Worm (Caenorhabditis elegans): Measurements from ENCODE around the gene C34F6.12.
"Not testable (repeated sequence)": the region's sequence is repeated elsewhere in the genome, so short reads cannot be mapped to it uniquely, and the experiment has no call there.

C34F6.12 gene

ce11 chrX:11203773-11204172 is 22.7 kb downstream of the C34F6.12 start, which contains the start of gene C34F6.11 (continued):
- TF ChIP-seq Y5F2A.4 (GFP tag; optimal IDR thresholded peaks at IDR 0.05): no peak
- no peak for TF ChIP-seq F37D6.2 (tag; optimal IDR thresholded peaks at IDR 0.05)
- no peak for TF ChIP-seq nhr-42 (GFP tag; IDR thresholded peaks at IDR 0.05)
- TF ChIP-seq ZK546.5 (tag; optimal IDR thresholded peaks at IDR 0.05): no peak
- TF ChIP-seq Y48G9A.11 (GFP tag; IDR thresholded peaks at IDR 0.05): no peak
- TF ChIP-seq snpc-1.2 (GFP tag; IDR thresholded peaks at IDR 0.05): no peak
- TF ChIP-seq nhr-41 (GFP tag; IDR thresholded peaks at IDR 0.05): no peak
- peak; percentile 82 for TF ChIP-seq nhr-28 (tag; optimal IDR thresholded peaks at IDR 0.05)
- no peak for TF ChIP-seq Y105C5A.15 (GFP tag; IDR thresholded peaks at IDR 0.05)
- TF ChIP-seq lir-3 (tag; optimal IDR thresholded peaks at IDR 0.05): no peak

ce11 chrX:11201915-11202314 is 24.6 kb downstream of the C34F6.12 start:
- TF ChIP-seq tag-97 (GFP tag; IDR thresholded peaks at IDR 0.05) (0 out of 2 replicates have a peak, but pooled peaks have one; percentile 61), ctbp-1 (GFP tag; IDR thresholded peaks at IDR 0.05) (0 out of 2 replicates have a peak, but pooled peaks have one; percentile 9), set-16 (GFP tag; IDR thresholded peaks at IDR 0.05) (peak; percentile 95)

- TF ChIP-seq lin-15B (tag; optimal IDR thresholded peaks at IDR 0.05) (no peak), T26A8.4 (GFP tag; IDR thresholded peaks at IDR 0.05) (no peak), F49E8.2 (tag; optimal IDR thresholded peaks at IDR 0.05; ENCODE audit: borderline replicate concordance) (no peak), pqm-1 (tag; optimal IDR thresholded peaks at IDR 0.05) (no peak), lin-13 (GFP tag; optimal IDR thresholded peaks at IDR 0.05) (no peak), mxl-2 (GFP tag; conservative IDR thresholded peaks at IDR 0.05) (no peak), fos-1 (tag; optimal IDR thresholded peaks at IDR 0.05) (no peak), Y75B8A.6 (GFP tag; IDR thresholded peaks at IDR 0.05) (no peak)
Observed at ce11 chrX:11201165-11201564, 25.3 kb downstream of the C34F6.12 start, which contains the start of gene col-179. Gene col-179, plus strand, starts transcription at chrX:11201465.

ce11 chrX:11199833-11200232 is 26.7 kb downstream of the C34F6.12 start:
- 0 out of 2 replicates have a peak, but pooled peaks have one; percentile 17 for TF ChIP-seq lim-7 (GFP tag; IDR thresholded peaks at IDR 0.05)
- 0 out of 2 replicates have a peak, but pooled peaks have one; percentile 14 for TF ChIP-seq pha-4 (GFP tag; IDR thresholded peaks at IDR 0.05)
- TF ChIP-seq pha-4 (tag; optimal IDR thresholded peaks at IDR 0.05): not testable (repeated sequence)
- 0 out of 2 replicates have a peak, but pooled peaks have one; percentile 39 for TF ChIP-seq tag-97 (GFP tag; IDR thresholded peaks at IDR 0.05)
- peak; percentile 95 for TF ChIP-seq set-16 (GFP tag; IDR thresholded peaks at IDR 0.05)

- TF ChIP-seq ces-1 (GFP tag; optimal IDR thresholded peaks at IDR 0.05) (no peak), unc-62 (GFP tag; optimal IDR thresholded peaks at IDR 0.05 in 1 of 2) (peak in 1 of 2 experiments; percentile 67), unc-62 (tag; optimal IDR thresholded peaks at IDR 0.05) (no peak)
Observed at ce11 chrX:11199155-11199554, 27.3 kb downstream of the C34F6.12 start, which contains the start of gene col-178. Gene col-178, plus strand, starts transcription at chrX:11199455.

ce11 chrX:11196741-11197140 is 29.8 kb downstream of the C34F6.12 start, which contains the start of gene C34F6.1:
Gene C34F6.1, minus strand, starts transcription at chrX:11196841.
- TF ChIP-seq hif-1 (tag; optimal IDR thresholded peaks at IDR 0.05) (no peak), hlh-30 (tag; optimal IDR thresholded peaks at IDR 0.05; ENCODE audit: insufficient read depth) (no peak), lim-7 (GFP tag; IDR thresholded peaks at IDR 0.05) (no peak), daf-19 (GFP tag; conservative IDR thresholded peaks at IDR 0.05) (no peak), jun-1 (tag; optimal IDR thresholded peaks at IDR 0.05) (no peak), aha-1 (tag) (peak; percentile 17), lir-3 (tag; optimal IDR thresholded peaks at IDR 0.05) (no peak), dmd-8 (GFP tag; IDR thresholded peaks at IDR 0.05) (no peak), lsy-2 (tag; optimal IDR thresholded peaks at IDR 0.05) (no peak)

All from whole organism, L4 larva.